Worm (Caenorhabditis elegans): ENCODE data around the gene glit-1.

The glit-1 gene

DNA sequence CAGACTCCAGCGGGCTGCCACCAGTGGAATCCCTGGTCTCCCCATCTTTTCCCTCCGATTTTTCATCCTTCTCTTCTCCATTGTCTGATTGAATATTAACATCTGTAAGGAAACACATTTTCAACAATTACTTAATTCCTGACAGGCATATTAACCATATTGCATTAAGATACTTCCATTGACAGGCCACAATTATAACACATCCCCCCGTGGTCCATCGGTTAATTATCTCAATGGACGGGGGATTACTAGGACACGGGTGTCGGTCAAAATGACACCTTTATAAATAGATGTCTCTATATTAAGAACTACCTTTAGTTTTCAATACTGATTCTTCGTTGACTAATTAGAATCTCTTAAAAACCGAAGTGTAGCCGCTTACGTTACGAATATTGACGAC is 47.6 kb downstream of the glit-1 start:
- no peak for TF ChIP-seq mdl-1 (tag; optimal IDR thresholded peaks at IDR 0.05)

- TF ChIP-seq ama-1 (optimal IDR thresholded peaks at IDR 0.05) (no peak), ztf-11 (tag; optimal IDR thresholded peaks at IDR 0.05) (no peak), R02D3.7 (tag; optimal IDR thresholded peaks at IDR 0.05) (no peak), nhr-23 (tag; optimal IDR thresholded peaks at IDR 0.05) (no peak), nfya-1 (tag; optimal IDR thresholded peaks at IDR 0.05; ENCODE audit: insufficient read depth) (no peak), egl-5 (tag; optimal IDR thresholded peaks at IDR 0.05) (no peak), nhr-77 (tag; optimal IDR thresholded peaks at IDR 0.05) (no peak)
Observed at ce11 chrX:4761540-4761939, 49.5 kb downstream of the glit-1 start, which contains the start of gene mls-2. TSS of gene mls-2 (minus strand) at chrX:4761640.
